Worm (Caenorhabditis elegans): Measurements from ENCODE around the gene hpo-36.

DNA sequence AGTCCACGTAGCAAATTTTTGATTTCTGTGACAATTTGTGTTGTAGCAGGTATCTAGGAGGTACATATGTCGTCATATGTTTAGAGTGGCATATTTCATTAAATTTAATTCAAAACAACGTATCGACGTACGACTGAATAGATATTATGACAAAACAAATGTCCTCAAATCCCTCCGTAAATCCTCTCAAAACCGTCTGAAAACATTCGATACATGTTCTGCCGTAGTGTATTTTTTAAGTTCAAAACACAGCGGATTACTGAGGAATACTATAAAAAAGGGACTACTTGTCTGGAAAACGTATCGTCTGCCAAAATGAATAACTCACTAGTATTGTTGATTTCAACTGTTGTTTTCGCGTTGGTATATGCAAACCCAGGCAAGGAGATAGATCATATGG lies 29.1 kb upstream of the hpo-36 start, which contains the start of gene R08E5.4:
- TF ChIP-seq nhr-11 (tag; optimal IDR thresholded peaks at IDR 0.05), result no peak
- no peak for TF ChIP-seq ama-1 (optimal IDR thresholded peaks at IDR 0.05)
- no peak for TF ChIP-seq ztf-11 (tag; optimal IDR thresholded peaks at IDR 0.05)
- TF ChIP-seq lsy-2 (tag; optimal IDR thresholded peaks at IDR 0.05), result no peak
- no peak for TF ChIP-seq unc-62 (GFP tag; optimal IDR thresholded peaks at IDR 0.05 in 1 of 2)
- TF ChIP-seq unc-62 (tag; optimal IDR thresholded peaks at IDR 0.05), result no peak
- no peak for TF ChIP-seq fkh-10 (GFP tag; optimal IDR thresholded peaks at IDR 0.05)
- no peak for TF ChIP-seq lin-39 (tag; optimal IDR thresholded peaks at IDR 0.05)
- TF ChIP-seq hlh-11 (tag; optimal IDR thresholded peaks at IDR 0.05), result no peak
- TF ChIP-seq saeg-2 (GFP tag; IDR thresholded peaks at IDR 0.05), result no peak
- no peak for TF ChIP-seq pqm-1 (tag; optimal IDR thresholded peaks at IDR 0.05)
